Fruit fly (Drosophila melanogaster) S2 (cell line): Measurements from ENCODE around the gene Jhbp5.

Source experiments
- CG8478 ChIP-seq: fragments of >200 bp; optimal IDR thresholded peaks from 2 replicates; lab custom pipeline; 2018
- CTCF ChIP-seq, 2 experiments: fragments of >200 bp; optimal IDR thresholded peaks; 2 replicates each; lab custom pipeline; 2018

- TF ChIP-seq CG8478 (lab: Kevin White, UChicago) = no peak
- no peak for TF ChIP-seq CTCF (optimal IDR thresholded peaks at IDR 0.05; lab: Kevin White, UChicago)
These were observed 22.3 kb downstream of the Jhbp5 start for dm6 chr3R:16023627-16024026.
